Worm (Caenorhabditis elegans): Measurements from ENCODE around the gene F44F4.10.

- TF ChIP-seq nhr-12 (tag; optimal IDR thresholded peaks at IDR 0.05) (no peak), R02D3.7 (tag; optimal IDR thresholded peaks at IDR 0.05) (no peak), aly-2 (tag; optimal IDR thresholded peaks at IDR 0.05) (no peak), nhr-11 (tag; optimal IDR thresholded peaks at IDR 0.05) (peak; percentile 67), egl-27 (tag; optimal IDR thresholded peaks at IDR 0.05) (no peak), lin-39 (tag; optimal IDR thresholded peaks at IDR 0.05) (no peak), zag-1 (tag; optimal IDR thresholded peaks at IDR 0.05) (no peak), elt-3 (tag; optimal IDR thresholded peaks at IDR 0.05) (no peak), daf-12 (tag; optimal IDR thresholded peaks at IDR 0.05) (no peak)
Measured at ce11 chrII:10950107-10950679, 33.1 kb upstream of the F44F4.10 start, which contains the start of gene gst-5.
